Fruit fly (Drosophila melanogaster): Measurements from ENCODE around the gene CG33272.
A peak's percentile ranks its signal among the peaks of the same experiment; 100 is the strongest.

CG33272 gene

dm6 chr3L:11554338-11554737 is 43.9 kb upstream of the CG33272 start:
- TF ChIP-seq tai (GFP tag; optimal IDR thresholded peaks at IDR 0.05) (no peak), CG32264 (GFP tag; optimal IDR thresholded peaks at IDR 0.05) (no peak), usp (GFP tag; optimal IDR thresholded peaks at IDR 0.05) (no peak), br (GFP tag; optimal IDR thresholded peaks at IDR 0.05) (peak; percentile 45), Hr78 (GFP tag; optimal IDR thresholded peaks at IDR 0.05) (no peak), ey (GFP tag; optimal IDR thresholded peaks at IDR 0.05) (peak; percentile 54), rgr (GFP tag; optimal IDR thresholded peaks at IDR 0.05) (peak; percentile 44), brk (GFP tag; optimal IDR thresholded peaks at IDR 0.05) (peak; percentile 11), Rel (GFP tag; optimal IDR thresholded peaks at IDR 0.05) (no peak), Rel (tag; optimal IDR thresholded peaks at IDR 0.05) (no peak), Myc (optimal IDR thresholded peaks at IDR 0.05) (no peak), Abd-B (GFP tag; optimal IDR thresholded peaks at IDR 0.05) (no peak), Hr83 (GFP tag; optimal IDR thresholded peaks at IDR 0.05; ENCODE audit: poor library complexity, severe bottlenecking) (no peak), pan (optimal IDR thresholded peaks at IDR 0.05) (no peak), OdsH (GFP tag; optimal IDR thresholded peaks at IDR 0.05) (peak; percentile 55), woc (GFP tag; optimal IDR thresholded peaks at IDR 0.05) (no peak), Jra (GFP tag; optimal IDR thresholded peaks at IDR 0.05) (no peak), Sp1 (GFP tag; optimal IDR thresholded peaks at IDR 0.05) (peak; percentile 38), HLH106 (tag; optimal IDR thresholded peaks at IDR 0.05) (peak; percentile 57), CG9705 (GFP tag; optimal IDR thresholded peaks at IDR 0.05) (no peak), sage (GFP tag; optimal IDR thresholded peaks at IDR 0.05) (peak; percentile 54), dl (GFP tag; optimal IDR thresholded peaks at IDR 0.05; ENCODE audit: insufficient read depth in 1 of 2, partially characterized antibody in 2 of 2) (no peak), Hnf4 (GFP tag; optimal IDR thresholded peaks at IDR 0.05) (peak; percentile 47), lola (GFP tag; optimal IDR thresholded peaks at IDR 0.05) (no peak), Dif (GFP tag; optimal IDR thresholded peaks at IDR 0.05; ENCODE audit: partially characterized antibody) (no peak), dsf (GFP tag; optimal IDR thresholded peaks at IDR 0.05; ENCODE audit: borderline replicate concordance) (no peak), sv (GFP tag; optimal IDR thresholded peaks at IDR 0.05) (peak; percentile 72), h (GFP tag; optimal IDR thresholded peaks at IDR 0.05) (peak; percentile 72), GATAd (GFP tag; optimal IDR thresholded peaks at IDR 0.05) (no peak), foxo (GFP tag; optimal IDR thresholded peaks at IDR 0.05) (peak in 1 of 2 experiments; percentile 60), Dfd (GFP tag; optimal IDR thresholded peaks at IDR 0.05) (no peak), psq (GFP tag; optimal IDR thresholded peaks at IDR 0.05) (peak; percentile 60), jim (GFP tag; optimal IDR thresholded peaks at IDR 0.05) (no peak), CrebA (GFP tag; optimal IDR thresholded peaks at IDR 0.05; ENCODE audit: borderline replicate concordance) (no peak), Vsx2 (GFP tag; optimal IDR thresholded peaks at IDR 0.05; ENCODE audit: partially characterized antibody) (no peak), N (GFP tag; optimal IDR thresholded peaks at IDR 0.05) (no peak), dmrt93B (GFP tag; optimal IDR thresholded peaks at IDR 0.05) (no peak), Mio (GFP tag; optimal IDR thresholded peaks at IDR 0.05) (no peak), fru (GFP tag; optimal IDR thresholded peaks at IDR 0.05) (peak; percentile 47)

- TF ChIP-seq sage (GFP tag; optimal IDR thresholded peaks at IDR 0.05) (no peak), tai (GFP tag; optimal IDR thresholded peaks at IDR 0.05) (peak; percentile 54)
Observed at dm6 chr3L:11553672-11554068, 43.3 kb upstream of the CG33272 start.

dm6 chr3L:11552996-11553671 is 42.7 kb upstream of the CG33272 start:
- TF ChIP-seq fru (GFP tag; optimal IDR thresholded peaks at IDR 0.05) (peak; percentile 90), Jra (GFP tag; optimal IDR thresholded peaks at IDR 0.05) (peak; percentile 32), CG32264 (GFP tag; optimal IDR thresholded peaks at IDR 0.05) (peak; percentile 24), Mio (GFP tag; optimal IDR thresholded peaks at IDR 0.05) (no peak), foxo (GFP tag; optimal IDR thresholded peaks at IDR 0.05) (peak in 1 of 2 experiments; percentile 3), N (GFP tag; optimal IDR thresholded peaks at IDR 0.05) (peak; percentile 70), Hnf4 (GFP tag; optimal IDR thresholded peaks at IDR 0.05) (peak; percentile 17), ey (GFP tag; optimal IDR thresholded peaks at IDR 0.05) (no peak), h (GFP tag; optimal IDR thresholded peaks at IDR 0.05) (peak; percentile 66), GATAd (GFP tag; optimal IDR thresholded peaks at IDR 0.05) (no peak), rgr (GFP tag; optimal IDR thresholded peaks at IDR 0.05) (peak; percentile 25), Myc (optimal IDR thresholded peaks at IDR 0.05) (no peak), CrebA (GFP tag; optimal IDR thresholded peaks at IDR 0.05; ENCODE audit: borderline replicate concordance) (peak; percentile 86), Sp1 (GFP tag; optimal IDR thresholded peaks at IDR 0.05) (peak; percentile 47), psq (GFP tag; optimal IDR thresholded peaks at IDR 0.05) (peak; percentile 80), Dif (GFP tag; optimal IDR thresholded peaks at IDR 0.05; ENCODE audit: partially characterized antibody) (peak; percentile 99), Vsx2 (GFP tag; optimal IDR thresholded peaks at IDR 0.05; ENCODE audit: partially characterized antibody) (peak; percentile 65), dmrt93B (GFP tag; optimal IDR thresholded peaks at IDR 0.05) (no peak), lola (GFP tag; optimal IDR thresholded peaks at IDR 0.05) (no peak), usp (GFP tag; optimal IDR thresholded peaks at IDR 0.05) (no peak), jim (GFP tag; optimal IDR thresholded peaks at IDR 0.05) (no peak), sage (GFP tag; optimal IDR thresholded peaks at IDR 0.05) (peak; percentile 36), tai (GFP tag; optimal IDR thresholded peaks at IDR 0.05) (no peak), dl (GFP tag; optimal IDR thresholded peaks at IDR 0.05; ENCODE audit: insufficient read depth in 1 of 2, partially characterized antibody in 2 of 2) (peak; percentile 88 to 95), Abd-B (GFP tag; optimal IDR thresholded peaks at IDR 0.05) (peak; percentile 34), sv (GFP tag; optimal IDR thresholded peaks at IDR 0.05) (no peak), Hr78 (GFP tag; optimal IDR thresholded peaks at IDR 0.05) (no peak), HLH106 (tag; optimal IDR thresholded peaks at IDR 0.05) (no peak), CG9705 (GFP tag; optimal IDR thresholded peaks at IDR 0.05) (no peak), pan (optimal IDR thresholded peaks at IDR 0.05) (no peak), woc (GFP tag; optimal IDR thresholded peaks at IDR 0.05) (peak; percentile 0), dsf (GFP tag; optimal IDR thresholded peaks at IDR 0.05; ENCODE audit: borderline replicate concordance) (no peak), Hr83 (GFP tag; optimal IDR thresholded peaks at IDR 0.05; ENCODE audit: poor library complexity, severe bottlenecking) (no peak), brk (GFP tag; optimal IDR thresholded peaks at IDR 0.05) (peak; percentile 79), OdsH (GFP tag; optimal IDR thresholded peaks at IDR 0.05) (peak; percentile 35), Dfd (GFP tag; optimal IDR thresholded peaks at IDR 0.05) (no peak), br (GFP tag; optimal IDR thresholded peaks at IDR 0.05) (peak; percentile 1)

Measured in whole organism, wandering third instar larva.